Worm (Caenorhabditis elegans) whole organism, late embryonic: ENCODE data around the gene his-39.
"Not testable (repeated sequence)": the region's sequence is repeated elsewhere in the genome, so short reads cannot be mapped to it uniquely, and the experiment has no call there.

Source experiments
- C38D4.7 ChIP-seq: fragments of 200-800 bp; sonication (Bioruptor generic); optimal IDR thresholded peaks from 2 replicates; lab custom pipeline; 2018; ENCODE audit warnings: mild to moderate bottlenecking, missing genetic modification characterization, moderate library complexity, missing compliant biosample characterization
- K02D7.2 ChIP-seq: sonication (generic microtip); optimal IDR thresholded peaks from 2 replicates; lab custom pipeline; 2017; ENCODE audit warnings: mild to moderate bottlenecking, missing genetic modification characterization, missing compliant biosample characterization
- T23F11.4 ChIP-seq: fragments of 200-800 bp; sonication (Bioruptor generic); optimal IDR thresholded peaks from 2 replicates; lab custom pipeline; 2018; ENCODE audit warnings: mild to moderate bottlenecking, missing genetic modification characterization, missing compliant biosample characterization
- Y22D7AL.16 ChIP-seq: sonication (generic microtip); optimal IDR thresholded peaks from 2 replicates; lab custom pipeline; 2016; ENCODE audit warnings: missing genetic modification characterization, missing compliant biosample characterization
- ceh-18 ChIP-seq: sonication (generic microtip); optimal IDR thresholded peaks from 2 replicates; lab custom pipeline; 2016; ENCODE audit warnings: missing genetic modification characterization, missing compliant biosample characterization
- ceh-2 ChIP-seq: sonication (generic microtip); optimal IDR thresholded peaks from 2 replicates; lab custom pipeline; 2016; ENCODE audit warnings: missing genotype, missing genetic modification characterization, missing compliant biosample characterization
- ceh-31 ChIP-seq: sonication (generic microtip); optimal IDR thresholded peaks from 2 replicates; lab custom pipeline; 2016; ENCODE audit warnings: missing genetic modification characterization, missing compliant biosample characterization
- ceh-34 ChIP-seq: sonication (generic microtip); optimal IDR thresholded peaks from 2 replicates; lab custom pipeline; 2016; ENCODE audit warnings: mild to moderate bottlenecking, missing genetic modification characterization, missing compliant biosample characterization
- ceh-45 ChIP-seq: fragments of 200-800 bp; sonication (Bioruptor generic); IDR thresholded peaks from 2 replicates; pipeline ENCODE4 v1.3.6; 2022; ENCODE audit warnings: missing genetic modification reagents, missing genetic modification characterization, missing compliant biosample characterization
- ceh-48 ChIP-seq: sonication (generic microtip); optimal IDR thresholded peaks from 2 replicates; lab custom pipeline; 2016; ENCODE audit warnings: missing genetic modification characterization, inconsistent platforms, missing compliant biosample characterization
- dmd-4 ChIP-seq: sonication (generic microtip); optimal IDR thresholded peaks from 2 replicates; lab custom pipeline; 2016; ENCODE audit warnings: borderline replicate concordance, missing genetic modification characterization, missing compliant biosample characterization
- elt-4 ChIP-seq: sonication (generic microtip); optimal IDR thresholded peaks from 2 replicates; lab custom pipeline; 2016; ENCODE audit warnings: missing genetic modification characterization, missing compliant biosample characterization
- gmeb-2 ChIP-seq: sonication (generic microtip); optimal IDR thresholded peaks from 2 replicates; lab custom pipeline; 2016; ENCODE audit warnings: missing genetic modification characterization, inconsistent platforms, missing compliant biosample characterization
- hlh-15 ChIP-seq: sonication (generic microtip); optimal IDR thresholded peaks from 2 replicates; lab custom pipeline; 2016; ENCODE audit warnings: missing genetic modification characterization, missing compliant biosample characterization
- hlh-8 ChIP-seq: sonication (generic microtip); optimal IDR thresholded peaks from 2 replicates; lab custom pipeline; 2016; ENCODE audit warnings: missing genotype, missing genetic modification characterization, missing compliant biosample characterization
- lin-11 ChIP-seq: fragments of 200-800 bp; sonication (Bioruptor generic); optimal IDR thresholded peaks from 2 replicates; lab custom pipeline; 2018; ENCODE audit warnings: mild to moderate bottlenecking, missing genetic modification characterization, missing compliant biosample characterization
- nfya-1 ChIP-seq: sonication (generic microtip); optimal IDR thresholded peaks from 2 replicates; lab custom pipeline; 2017; ENCODE audit warnings: missing genetic modification characterization, mild to moderate bottlenecking, missing compliant biosample characterization, antibody characterized with exemption, moderate library complexity
- nhr-232 ChIP-seq: sonication (generic microtip); optimal IDR thresholded peaks from 2 replicates; lab custom pipeline; 2016; ENCODE audit warnings: missing genetic modification characterization, missing compliant biosample characterization
- odd-2 ChIP-seq: sonication (generic microtip); optimal IDR thresholded peaks from 2 replicates; lab custom pipeline; 2017; ENCODE audit warnings: antibody characterized with exemption, mild to moderate bottlenecking, missing genetic modification characterization, missing compliant biosample characterization
- pha-2 ChIP-seq: sonication (generic microtip); optimal IDR thresholded peaks from 2 replicates; lab custom pipeline; 2017; ENCODE audit warnings: mild to moderate bottlenecking, missing genetic modification characterization, missing compliant biosample characterization
- pqm-1 ChIP-seq: sonication (generic microtip); optimal IDR thresholded peaks from 2 replicates; lab custom pipeline; 2016; ENCODE audit warnings: missing genetic modification characterization, missing compliant biosample characterization
- pros-1 ChIP-seq: fragments of 150-350 bp; optimal IDR thresholded peaks from 2 replicates; lab custom pipeline; 2014; ENCODE audit warnings: missing biosample characterization, missing genetic modification reagents, missing genetic modification characterization
- ref-2 ChIP-seq: sonication (generic microtip); optimal IDR thresholded peaks from 2 replicates; lab custom pipeline; 2016; ENCODE audit warnings: missing genetic modification characterization, missing compliant biosample characterization
- rnt-1 ChIP-seq: sonication (generic microtip); optimal IDR thresholded peaks from 2 replicates; lab custom pipeline; 2016; ENCODE audit warnings: missing genetic modification characterization, missing compliant biosample characterization
- sox-2 ChIP-seq: fragments of 200-800 bp; sonication (Bioruptor generic); IDR thresholded peaks from 2 replicates; pipeline ENCODE4 v1.3.6; 2022; ENCODE audit warnings: missing genetic modification reagents, missing genetic modification characterization, missing compliant biosample characterization
- sox-4 ChIP-seq: sonication (generic microtip); optimal IDR thresholded peaks from 2 replicates; lab custom pipeline; 2017; ENCODE audit warnings: mild to moderate bottlenecking, missing genetic modification characterization, inconsistent platforms, missing compliant biosample characterization
- tbx-7 ChIP-seq: sonication (generic microtip); optimal IDR thresholded peaks from 2 replicates; lab custom pipeline; 2016; ENCODE audit warnings: missing genotype, missing genetic modification characterization, missing compliant biosample characterization
- unc-3 ChIP-seq, 2 experiments: fragments of 200-800 bp in 1 of 2; sonication (Bioruptor generic) in 1 of 2; sonication (generic microtip) in 1 of 2; conservative IDR thresholded peaks in 1 of 2; optimal IDR thresholded peaks in 1 of 2; 2 replicates each; pipeline versions ENCODE4 v1.3.6 to Lab custom; 2016 to 2022; ENCODE audit warnings: missing compliant biosample characterization in 2 of 2, missing genetic modification characterization in 2 of 2, missing genetic modification reagents in 1 of 2
- unc-55 ChIP-seq: sonication (generic microtip); optimal IDR thresholded peaks from 2 replicates; lab custom pipeline; 2017; ENCODE audit warnings: missing biosample characterization, missing genetic modification reagents, missing genetic modification characterization

Gene his-39

ce11 chrV:8529219-8529618, 7.1 kb upstream of the his-39 start, which contains the start of gene otpl-5:
otpl-5 (plus strand) TSS chrV:8529519.
- TF ChIP-seq sox-4 (tag; lab: Kevin White, UChicago): no peak
- TF ChIP-seq ceh-18 (tag; lab: Kevin White, UChicago): no peak
- no peak for TF ChIP-seq ceh-2
- no peak for TF ChIP-seq T23F11.4
- no peak for TF ChIP-seq Y22D7AL.16 (tag; lab: Kevin White, UChicago)
- no peak for TF ChIP-seq elt-4 (tag; lab: Kevin White, UChicago)
- TF ChIP-seq nhr-232 (tag; lab: Kevin White, UChicago): no peak
- no peak for TF ChIP-seq ceh-31 (tag; lab: Kevin White, UChicago)
- TF ChIP-seq rnt-1: no peak
- TF ChIP-seq gmeb-2 (tag; lab: Kevin White, UChicago): no peak
- no peak for TF ChIP-seq ceh-48
- no peak for TF ChIP-seq ceh-45 (GFP tag; lab: Robert Waterston, UW)
- no peak for TF ChIP-seq nfya-1 (tag; lab: Kevin White, UChicago)
- TF ChIP-seq tbx-7 (tag; lab: Kevin White, UChicago): no peak
- no peak for TF ChIP-seq hlh-8
- TF ChIP-seq pros-1: no peak
- no peak for TF ChIP-seq C38D4.7 (GFP tag; lab: Kevin White, UChicago)
- TF ChIP-seq odd-2 (tag; lab: Kevin White, UChicago): no peak
- TF ChIP-seq pha-2: no peak

ce11 chrV:8533067-8533466, 3.2 kb upstream of the his-39 start, which contains the start of the genes his-8 and his-7:
his-8 (minus strand) TSS chrV:8533086.
his-7 (plus strand) TSS chrV:8533379.
- TF ChIP-seq unc-55 (GFP tag; lab: Kevin White, UChicago); lin-11 (tag; lab: Kevin White, UChicago); odd-2 (tag; lab: Kevin White, UChicago): not testable (repeated sequence)

- TF ChIP-seq unc-3 (GFP tag; conservative IDR thresholded peaks at IDR 0.05; lab: Robert Waterston, UW) (no peak), unc-3 (tag; optimal IDR thresholded peaks at IDR 0.05; lab: Kevin White, UChicago) (no peak), pqm-1 (no peak), hlh-15 (tag; lab: Kevin White, UChicago) (no peak), K02D7.2 (tag; lab: Kevin White, UChicago) (no peak), ceh-34 (tag; lab: Kevin White, UChicago) (no peak), dmd-4 (tag; lab: Kevin White, UChicago) (no peak)
These were observed 2.4 kb upstream of the his-39 start for ce11 chrV:8533916-8534315.

- peak; percentile 61 for TF ChIP-seq unc-3 (GFP tag; conservative IDR thresholded peaks at IDR 0.05; lab: Robert Waterston, UW)
- not testable (repeated sequence) for TF ChIP-seq unc-3 (tag; optimal IDR thresholded peaks at IDR 0.05; lab: Kevin White, UChicago)
- TF ChIP-seq ref-2: peak; percentile 51
- peak; percentile 30 for TF ChIP-seq sox-2
- peak; percentile 52 for TF ChIP-seq ceh-31 (tag; lab: Kevin White, UChicago)
These were observed 1.6 kb upstream of the his-39 start, which contains the start of the genes his-6 and his-5 for ce11 chrV:8534534-8535283. his-6 (minus strand) TSS chrV:8534977. his-5 (plus strand) TSS chrV:8535214.

ce11 chrV:8537031-8537430, 718 bp downstream of the his-39 start, which contains the start of gene otpl-4:
otpl-4 (plus strand) TSS chrV:8537331.
- TF ChIP-seq odd-2 (tag; lab: Kevin White, UChicago): no peak
